Worm (Caenorhabditis elegans) whole organism, young adult: ENCODE data around the gene W02B3.3.

ENCODE experiments used
- F55B11.4 ChIP-seq: sonication (generic microtip); optimal IDR thresholded peaks from 2 replicates; lab custom pipeline; 2016; ENCODE audit warnings: missing compliant biosample characterization, missing genetic modification characterization, borderline replicate concordance; ENCODE audit not compliant: insufficient read depth
- T07F8.4 ChIP-seq: sonication (generic microtip); optimal IDR thresholded peaks from 2 replicates; lab custom pipeline; 2016; ENCODE audit warnings: mild to moderate bottlenecking, missing genetic modification characterization, moderate library complexity, missing compliant biosample characterization
- ama-1 ChIP-seq, 3 experiments: fragments of 150-350 bp in 1 of 3; sonication (generic microtip) in 2 of 3; optimal IDR thresholded peaks; 2 replicates each; lab custom pipeline; 2014 to 2018; ENCODE audit warnings: missing biosample characterization in 2 of 3, missing genetic modification characterization in 2 of 3, missing genetic modification reagents in 2 of 3

- TF ChIP-seq F55B11.4 (tag; lab: Kevin White, UChicago) (no peak), T07F8.4 (no peak), ama-1 (optimal IDR thresholded peaks at IDR 0.05; lab: Kevin White, UChicago) (no peak), ama-1 (GFP tag; optimal IDR thresholded peaks at IDR 0.05; lab: Kevin White, UChicago) (no peak)
Measured at ce11 chrIII:657241-657640, 11.0 kb downstream of the W02B3.3 start.
